Fruit fly (Drosophila melanogaster) whole organism, embryonic: ENCODE measurements around the gene hry.

ENCODE experiments used
- BtbVII ChIP-seq: fragments of 200-800 bp; sonication (Bioruptor generic); optimal IDR thresholded peaks from 3 replicates; lab custom pipeline; 2017; ENCODE audit warnings: missing biosample characterization, mild to moderate bottlenecking, missing genetic modification characterization
- CG1024 ChIP-seq: fragments of 200-800 bp; sonication (Bioruptor generic); IDR thresholded peaks from 2 replicates; pipeline ENCODE4 v1.3.6; 2022; ENCODE audit warnings: missing biosample characterization, missing genetic modification characterization
- CG11456 ChIP-seq: fragments of 200-800 bp; sonication (Bioruptor generic); IDR thresholded peaks from 3 replicates; pipeline ENCODE4 v1.3.6; 2022; ENCODE audit warnings: missing biosample characterization, missing genetic modification characterization
- CG11560 ChIP-seq: fragments of 200-800 bp; sonication (Bioruptor generic); IDR thresholded peaks from 3 replicates; pipeline ENCODE4 v1.3.6; 2022; ENCODE audit warnings: missing biosample characterization, missing genetic modification characterization
- CG12744 ChIP-seq: fragments of 200-800 bp; sonication (Bioruptor generic); optimal IDR thresholded peaks from 2 replicates; lab custom pipeline; 2016; ENCODE audit warnings: missing biosample characterization, missing genetic modification characterization
- CG14441 ChIP-seq: fragments of 200-800 bp; sonication (Bioruptor generic); IDR thresholded peaks from 2 replicates; pipeline ENCODE4 v1.3.6; 2022; ENCODE audit warnings: missing biosample characterization, missing genetic modification characterization
- CG17328 ChIP-seq: fragments of 200-800 bp; sonication (Bioruptor generic); IDR thresholded peaks from 2 replicates; pipeline ENCODE4 v1.3.6; 2022; ENCODE audit warnings: missing biosample characterization, missing genetic modification characterization
- CG17385 ChIP-seq: fragments of 200-800 bp; sonication (Bioruptor generic); optimal IDR thresholded peaks from 3 replicates; lab custom pipeline; 2018; ENCODE audit warnings: missing biosample characterization, mild to moderate bottlenecking, missing genetic modification characterization
- CG1832 ChIP-seq: fragments of 200-800 bp; sonication (Bioruptor generic); optimal IDR thresholded peaks from 2 replicates; lab custom pipeline; 2017; ENCODE audit warnings: missing biosample characterization, mild to moderate bottlenecking, missing genetic modification characterization, inconsistent platforms
- CG43689 ChIP-seq: fragments of 200-800 bp; sonication (Bioruptor generic); IDR thresholded peaks from 2 replicates; pipeline ENCODE4 v1.3.6; 2022; ENCODE audit warnings: missing biosample characterization, missing genetic modification characterization
- CG4820 ChIP-seq: fragments of 200-800 bp; sonication (Bioruptor generic); optimal IDR thresholded peaks from 3 replicates; lab custom pipeline; 2016; ENCODE audit warnings: missing biosample characterization, missing genetic modification characterization
- CG6254 ChIP-seq: fragments of 200-800 bp; sonication (Bioruptor generic); optimal IDR thresholded peaks from 3 replicates; lab custom pipeline; 2017; ENCODE audit warnings: mild to moderate bottlenecking, missing biosample characterization, missing genetic modification reagents, missing genetic modification characterization
- CG6689 ChIP-seq: fragments of 200-800 bp; sonication (Bioruptor generic); IDR thresholded peaks from 2 replicates; pipeline ENCODE4 v1.3.6; 2022; ENCODE audit warnings: missing biosample characterization, missing genetic modification characterization
- CG7839 ChIP-seq: fragments of 200-800 bp; sonication (Bioruptor generic); optimal IDR thresholded peaks from 3 replicates; lab custom pipeline; 2018; ENCODE audit warnings: missing biosample characterization, mild to moderate bottlenecking, missing genetic modification characterization, moderate library complexity
- CG8281 ChIP-seq: fragments of 200-800 bp; sonication (Bioruptor generic); optimal IDR thresholded peaks from 2 replicates; lab custom pipeline; 2018; ENCODE audit warnings: missing biosample characterization, mild to moderate bottlenecking, missing genetic modification characterization, moderate library complexity
- CG8388 ChIP-seq: fragments of 200-800 bp; sonication (Bioruptor generic); optimal IDR thresholded peaks from 2 replicates; lab custom pipeline; 2019; ENCODE audit warnings: missing biosample characterization, mild to moderate bottlenecking, missing genetic modification characterization, moderate library complexity
- Camta ChIP-seq: fragments of 200-800 bp; sonication (Bioruptor generic); optimal IDR thresholded peaks from 2 replicates; lab custom pipeline; 2016; ENCODE audit warnings: missing biosample characterization, missing genetic modification characterization
- D19B ChIP-seq: fragments of 200-800 bp; sonication (Bioruptor generic); optimal IDR thresholded peaks from 2 replicates; lab custom pipeline; 2017; ENCODE audit warnings: missing biosample characterization, mild to moderate bottlenecking, missing genetic modification characterization
- Dad ChIP-seq: fragments of 200-800 bp; sonication (Bioruptor generic); optimal IDR thresholded peaks from 3 replicates; lab custom pipeline; 2016; ENCODE audit warnings: missing biosample characterization, missing genetic modification characterization
- Dbx ChIP-seq: fragments of 200-800 bp; sonication (Bioruptor generic); IDR thresholded peaks from 3 replicates; pipeline ENCODE4 v1.3.6; 2022; ENCODE audit warnings: missing biosample characterization, missing genetic modification characterization
- Dfd ChIP-seq, 2 experiments: fragments of >200 bp; optimal IDR thresholded peaks; 2 replicates each; lab custom pipeline; 2017; ENCODE audit warnings: missing biosample characterization in 2 of 2, missing genetic modification characterization in 2 of 2
- Drgx ChIP-seq: fragments of 200-800 bp; sonication (Bioruptor generic); IDR thresholded peaks from 2 replicates; pipeline ENCODE4 v1.3.6; 2022; ENCODE audit warnings: missing biosample characterization, missing genetic modification characterization
- E2f1 ChIP-seq: fragments of 200-800 bp; sonication (Bioruptor generic); IDR thresholded peaks from 2 replicates; pipeline ENCODE4 v1.3.6; 2022; ENCODE audit warnings: missing biosample characterization, missing genetic modification characterization
- HLH3B ChIP-seq: fragments of 200-800 bp; sonication (Bioruptor generic); IDR thresholded peaks from 2 replicates; pipeline ENCODE4 v1.3.6; 2022; ENCODE audit warnings: missing biosample characterization, missing genetic modification characterization
- HLHmδ ChIP-seq: fragments of 200-800 bp; sonication (Bioruptor generic); optimal IDR thresholded peaks from 2 replicates; lab custom pipeline; 2018; ENCODE audit warnings: missing biosample characterization, mild to moderate bottlenecking, missing genetic modification characterization, moderate library complexity
- NC2β ChIP-seq: fragments of 200-800 bp; sonication (Bioruptor generic); optimal IDR thresholded peaks from 2 replicates; lab custom pipeline; 2016; ENCODE audit warnings: missing biosample characterization, missing genetic modification characterization
- Neu2 ChIP-seq: fragments of 200-800 bp; sonication (Bioruptor generic); optimal IDR thresholded peaks from 3 replicates; lab custom pipeline; 2016; ENCODE audit warnings: missing biosample characterization, missing genetic modification characterization, borderline replicate concordance
- Pdp1 ChIP-seq, 2 experiments: fragments of 200-800 bp; sonication (Bioruptor generic); optimal IDR thresholded peaks; 3 replicates each; lab custom pipeline; 2016; ENCODE audit warnings: missing biosample characterization in 2 of 2, missing genetic modification characterization in 2 of 2, mild to moderate bottlenecking in 1 of 2, moderate library complexity in 1 of 2
- Usf ChIP-seq: fragments of 200-800 bp; sonication (Bioruptor generic); optimal IDR thresholded peaks from 2 replicates; lab custom pipeline; 2017; ENCODE audit warnings: missing genotype, missing biosample characterization, missing genetic modification characterization
- ase ChIP-seq: fragments of 200-800 bp; sonication (Bioruptor generic); IDR thresholded peaks from 3 replicates; pipeline ENCODE4 v1.3.6; 2022; ENCODE audit warnings: missing biosample characterization, missing genetic modification characterization
- bowl ChIP-seq: fragments of 200-800 bp; sonication (Bioruptor generic); IDR thresholded peaks from 2 replicates; pipeline ENCODE4 v1.3.6; 2022; ENCODE audit warnings: missing biosample characterization, missing genetic modification characterization
- chinmo ChIP-seq: fragments of 200-800 bp; sonication (Bioruptor generic); IDR thresholded peaks from 4 replicates; pipeline ENCODE4 v1.3.6; 2022; ENCODE audit warnings: missing biosample characterization, missing genetic modification characterization; ENCODE audit not compliant: partially characterized antibody
- corto ChIP-seq: fragments of 200-800 bp; sonication (Bioruptor generic); optimal IDR thresholded peaks from 2 replicates; lab custom pipeline; 2016; ENCODE audit warnings: missing biosample characterization, mild to moderate bottlenecking, missing genetic modification characterization, moderate library complexity
- eve ChIP-seq, 2 experiments: fragments of >200 bp; optimal IDR thresholded peaks; 2 replicates each; lab custom pipeline; 2017; ENCODE audit warnings: missing biosample characterization in 2 of 2, missing genetic modification characterization in 2 of 2
- eyg ChIP-seq: fragments of 200-800 bp; sonication (Bioruptor generic); optimal IDR thresholded peaks from 3 replicates; lab custom pipeline; 2016; ENCODE audit warnings: missing biosample characterization, missing genetic modification characterization
- gt ChIP-seq: fragments of 200-800 bp; sonication (Bioruptor generic); IDR thresholded peaks from 2 replicates; pipeline ENCODE4 v1.3.6; 2022; ENCODE audit warnings: missing biosample characterization, missing genetic modification characterization
- hb ChIP-seq: fragments of 200-800 bp; sonication (Bioruptor generic); IDR thresholded peaks from 3 replicates; pipeline ENCODE4 v1.3.6; 2022; ENCODE audit warnings: missing biosample characterization, missing genetic modification characterization; ENCODE audit not compliant: partially characterized antibody
- ken ChIP-seq: fragments of 200-800 bp; sonication (Bioruptor generic); IDR thresholded peaks from 3 replicates; pipeline ENCODE4 v1.3.6; 2022; ENCODE audit warnings: missing biosample characterization, missing genetic modification characterization
- knrl ChIP-seq: fragments of 200-800 bp; sonication (Bioruptor generic); IDR thresholded peaks from 3 replicates; pipeline ENCODE4 v1.3.6; 2022; ENCODE audit warnings: missing biosample characterization, missing genetic modification characterization; ENCODE audit not compliant: partially characterized antibody
- maf-S ChIP-seq: fragments of 200-800 bp; sonication (Bioruptor generic); optimal IDR thresholded peaks from 2 replicates; lab custom pipeline; 2016; ENCODE audit warnings: missing biosample characterization, missing genetic modification characterization
- peb ChIP-seq: fragments of 200-800 bp; sonication (Bioruptor generic); IDR thresholded peaks from 2 replicates; pipeline ENCODE4 v1.3.6; 2022; ENCODE audit warnings: missing biosample characterization, missing genetic modification characterization
- pros ChIP-seq: fragments of 200-800 bp; sonication (Bioruptor generic); optimal IDR thresholded peaks from 3 replicates; lab custom pipeline; 2019; ENCODE audit warnings: missing biosample characterization, mild to moderate bottlenecking, missing genetic modification characterization, moderate library complexity
- run ChIP-seq: fragments of 200-800 bp; sonication (Bioruptor generic); optimal IDR thresholded peaks from 3 replicates; lab custom pipeline; 2018; ENCODE audit warnings: missing biosample characterization, mild to moderate bottlenecking, missing genetic modification characterization
- sc ChIP-seq, 3 experiments: fragments of >200 bp in 2 of 3; fragments of 200-800 bp in 1 of 3; sonication (Bioruptor generic) in 1 of 3; optimal IDR thresholded peaks; 2 replicates in 2 of 3; 3 replicates in 1 of 3; lab custom pipeline; 2017; ENCODE audit warnings: mild to moderate bottlenecking in 1 of 3, missing biosample characterization in 1 of 3, missing genetic modification characterization in 1 of 3, missing genetic modification reagents in 1 of 3
- shn ChIP-seq: fragments of 200-800 bp; sonication (Bioruptor generic); optimal IDR thresholded peaks from 3 replicates; lab custom pipeline; 2016; ENCODE audit warnings: missing biosample characterization, missing genetic modification characterization
- stwl ChIP-seq: fragments of 200-800 bp; sonication (Bioruptor generic); optimal IDR thresholded peaks from 3 replicates; lab custom pipeline; 2018; ENCODE audit warnings: missing biosample characterization, mild to moderate bottlenecking, missing genetic modification characterization, moderate library complexity
- tgo ChIP-seq: fragments of 200-800 bp; sonication (Bioruptor generic); IDR thresholded peaks from 3 replicates; pipeline ENCODE4 v1.3.6; 2022; ENCODE audit warnings: missing biosample characterization, missing genetic modification characterization
- trh ChIP-seq: fragments of 200-800 bp; sonication (Bioruptor generic); optimal IDR thresholded peaks from 2 replicates; lab custom pipeline; 2016; ENCODE audit warnings: missing biosample characterization, missing genetic modification characterization

hry gene

dm6 chr3L:8691891-8692874, 16.6 kb downstream of the hry start (continued):
- TF ChIP-seq eve (GFP tag; optimal IDR thresholded peaks at IDR 0.05; lab: Kevin White, UChicago) (no peak), gt (GFP tag; lab: Robert Waterston, UW) (no peak), CG14441 (GFP tag; lab: Robert Waterston, UW) (peak; percentile 38; the same call in 1 of the 2 replicates), sc (optimal IDR thresholded peaks at IDR 0.05; lab: Kevin White, UChicago) (no peak), sc (GFP tag; optimal IDR thresholded peaks at IDR 0.05; lab: Kevin White, UChicago) (peak; percentile 19), CG6254 (GFP tag; lab: Kevin White, UChicago) (no peak), shn (GFP tag; lab: Kevin White, UChicago) (no peak), ase (GFP tag; lab: Robert Waterston, UW) (no peak), trh (no peak), BtbVII (GFP tag; lab: Kevin White, UChicago) (no peak), tgo (GFP tag; lab: Robert Waterston, UW) (peak; percentile 28; the same call in 2 of the 3 replicates), Drgx (GFP tag; lab: Robert Waterston, UW) (peak; percentile 44), corto (GFP tag; lab: Kevin White, UChicago) (no peak), D19B (GFP tag; lab: Kevin White, UChicago) (peak; percentile 1), CG11456 (GFP tag; lab: Robert Waterston, UW) (peak; percentile 59; the same call in 1 of the 3 replicates), ken (no peak), E2f1 (GFP tag; lab: Robert Waterston, UW) (no peak), maf-S (GFP tag; lab: Kevin White, UChicago) (no peak), Camta (no peak), CG7839 (tag; lab: Kevin White, UChicago) (peak; percentile 76), CG12744 (GFP tag; lab: Kevin White, UChicago) (no peak), Dbx (GFP tag; lab: Robert Waterston, UW) (no peak), CG43689 (no peak), chinmo (GFP tag; lab: Robert Waterston, UW) (peak; percentile 85; the same call in 3 of the 4 replicates), knrl (GFP tag; lab: Robert Waterston, UW) (no peak), Usf (GFP tag; lab: Kevin White, UChicago) (peak; percentile 36), HLH3B (GFP tag; lab: Robert Waterston, UW) (peak; percentile 8; the same call in 1 of the 2 replicates), run (no peak), hb (GFP tag; lab: Robert Waterston, UW) (no peak), Dad (GFP tag; lab: Kevin White, UChicago) (no peak), CG1024 (no peak), peb (no peak), HLHmδ (no peak), CG17328 (GFP tag; lab: Robert Waterston, UW) (peak; percentile 17; the same call in 1 of the 2 replicates), CG8388 (GFP tag; lab: Kevin White, UChicago) (peak; percentile 31), Dfd (GFP tag; optimal IDR thresholded peaks at IDR 0.05; lab: Kevin White, UChicago) (no peak), stwl (tag; lab: Kevin White, UChicago) (no peak), CG17385 (GFP tag; lab: Kevin White, UChicago) (peak; percentile 53), Pdp1 (GFP tag; optimal IDR thresholded peaks at IDR 0.05; lab: Kevin White, UChicago) (peak in 1 of 2 experiments; percentile 92), CG4820 (GFP tag; lab: Kevin White, UChicago) (peak; percentile 33), pros (GFP tag; lab: Kevin White, UChicago) (peak; percentile 30), NC2β (GFP tag; lab: Kevin White, UChicago) (no peak), eyg (GFP tag; lab: Kevin White, UChicago) (no peak), CG1832 (GFP tag; lab: Kevin White, UChicago) (no peak), bowl (GFP tag; lab: Robert Waterston, UW) (no peak), Neu2 (GFP tag; lab: Kevin White, UChicago) (no peak), CG8281 (tag; lab: Kevin White, UChicago) (no peak), CG6689 (GFP tag; lab: Robert Waterston, UW) (no peak), CG11560 (tag; lab: Robert Waterston, UW) (no peak)
